Fruit fly (Drosophila melanogaster): ENCODE data around the gene mtSSB.

DNA sequence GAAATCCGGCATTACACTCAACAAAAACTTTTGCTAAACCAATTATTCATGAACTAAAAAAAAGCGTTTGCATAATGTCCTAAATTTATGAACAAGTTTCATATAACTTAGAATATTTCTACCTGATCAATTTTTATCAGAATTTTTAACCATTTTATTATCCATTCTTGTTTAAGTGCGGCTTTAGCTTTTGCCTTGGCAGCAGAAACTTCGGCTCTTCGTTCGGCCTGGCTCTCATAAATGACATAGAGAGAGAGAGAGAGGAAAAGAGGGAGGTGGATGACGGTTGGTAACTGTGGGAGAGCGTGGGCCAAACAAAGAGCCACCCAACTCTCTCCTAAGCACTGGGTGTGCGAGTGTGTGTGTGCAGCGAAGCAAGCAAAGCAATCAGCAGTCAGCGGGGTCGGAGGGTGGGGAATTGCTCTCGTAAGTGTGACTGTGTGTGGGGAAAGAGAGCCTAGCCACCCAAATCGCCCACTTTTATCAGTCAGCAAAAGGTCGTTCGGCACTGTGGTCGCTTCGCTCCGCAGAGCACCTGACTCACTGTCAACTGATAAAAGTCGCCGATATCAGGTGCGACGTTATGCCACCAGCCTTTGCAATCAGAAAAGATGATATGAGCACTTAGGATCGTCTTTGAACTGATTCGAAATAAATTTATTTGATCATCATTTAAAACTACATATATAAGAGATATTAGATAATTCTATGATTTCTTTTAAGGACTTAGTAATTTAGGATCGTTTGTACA is 19.5 kb upstream of the mtSSB start:
- TF ChIP-seq h (optimal IDR thresholded peaks at IDR 0.05) = no peak
- peak; percentile 96 for TF ChIP-seq HmgZ (tag; optimal IDR thresholded peaks at IDR 0.05)
- no peak for TF ChIP-seq CG9932 (GFP tag; IDR thresholded peaks at IDR 0.05)
- TF ChIP-seq CG8478 (optimal IDR thresholded peaks at IDR 0.05) = no peak
- peak; percentile 97 for TF ChIP-seq CG6813 (GFP tag; optimal IDR thresholded peaks at IDR 0.05)
- TF ChIP-seq Xrp1 (GFP tag; IDR thresholded peaks at IDR 0.05) = no peak
- TF ChIP-seq HHEX (GFP tag; optimal IDR thresholded peaks at IDR 0.05) = peak; percentile 97
- TF ChIP-seq Asciz (GFP tag; optimal IDR thresholded peaks at IDR 0.05) = peak; percentile 98

Measured in whole organism, embryonic.